Worm (Caenorhabditis elegans) whole organism, mixed stage, embryonic: ENCODE data around the gene Y94A7B.11.

ENCODE experiments used
- cnd-1 ChIP-seq: fragments of 200-800 bp; sonication (Bioruptor generic); optimal IDR thresholded peaks from 2 replicates; lab custom pipeline; 2018; ENCODE audit warnings: mild to moderate bottlenecking, missing genetic modification characterization, missing compliant biosample characterization
- drap-1 ChIP-seq: fragments of 200-800 bp; sonication (Bioruptor generic); optimal IDR thresholded peaks from 3 replicates; lab custom pipeline; 2018; ENCODE audit warnings: mild to moderate bottlenecking, missing genetic modification characterization, missing compliant biosample characterization
- elt-1 ChIP-seq: sonication (generic microtip); optimal IDR thresholded peaks from 2 replicates; lab custom pipeline; 2017; ENCODE audit warnings: missing genetic modification characterization, mild to moderate bottlenecking, missing compliant biosample characterization, antibody characterized with exemption, moderate library complexity, borderline replicate concordance; ENCODE audit not compliant: insufficient read depth
- elt-3 ChIP-seq: fragments of 150-350 bp; optimal IDR thresholded peaks from 2 replicates; lab custom pipeline; 2014; ENCODE audit warnings: missing biosample characterization, missing genetic modification characterization
- lin-32 ChIP-seq: fragments of 200-800 bp; sonication (Bioruptor generic); optimal IDR thresholded peaks from 2 replicates; lab custom pipeline; 2018; ENCODE audit warnings: mild to moderate bottlenecking, missing genetic modification characterization, missing compliant biosample characterization
- lsy-2 ChIP-seq: fragments of 150-350 bp; optimal IDR thresholded peaks from 2 replicates; lab custom pipeline; 2014; ENCODE audit warnings: missing biosample characterization, missing genetic modification characterization
- mab-5 ChIP-seq: fragments of 150-350 bp; optimal IDR thresholded peaks from 2 replicates; lab custom pipeline; 2014; ENCODE audit warnings: missing biosample characterization, missing genetic modification characterization
- mls-2 ChIP-seq: sonication (generic microtip); optimal IDR thresholded peaks from 2 replicates; lab custom pipeline; 2016; ENCODE audit warnings: mild to moderate bottlenecking, missing genetic modification characterization, moderate library complexity, missing compliant biosample characterization
- nhr-12 ChIP-seq: fragments of 150-350 bp; optimal IDR thresholded peaks from 2 replicates; lab custom pipeline; 2014; ENCODE audit warnings: missing biosample characterization, missing genetic modification characterization
- nhr-2 ChIP-seq: fragments of 150-350 bp; optimal IDR thresholded peaks from 2 replicates; lab custom pipeline; 2014; ENCODE audit warnings: missing biosample characterization, missing genetic modification characterization
- nhr-237 ChIP-seq: fragments of 150-350 bp; optimal IDR thresholded peaks from 2 replicates; lab custom pipeline; 2014; ENCODE audit warnings: missing biosample characterization, missing genetic modification characterization
- nhr-28 ChIP-seq: fragments of 150-350 bp; optimal IDR thresholded peaks from 2 replicates; lab custom pipeline; 2014; ENCODE audit warnings: missing biosample characterization, missing genetic modification characterization
- sem-2 ChIP-seq: fragments of 200-800 bp; sonication (Bioruptor generic); optimal IDR thresholded peaks from 2 replicates; lab custom pipeline; 2018; ENCODE audit warnings: mild to moderate bottlenecking, missing genetic modification characterization, missing compliant biosample characterization
- snpc-4 ChIP-seq: fragments of 150-350 bp; optimal IDR thresholded peaks from 2 replicates; lab custom pipeline; 2014; ENCODE audit warnings: missing biosample characterization, missing genetic modification characterization
- tbx-8 ChIP-seq: fragments of 200-800 bp; sonication (Bioruptor generic); optimal IDR thresholded peaks from 2 replicates; lab custom pipeline; 2018; ENCODE audit warnings: mild to moderate bottlenecking, missing genetic modification characterization, moderate library complexity, missing compliant biosample characterization
- unc-62 ChIP-seq: fragments of 150-350 bp; optimal IDR thresholded peaks from 2 replicates; lab custom pipeline; 2014; ENCODE audit warnings: missing biosample characterization, missing genetic modification reagents, missing genetic modification characterization
- zip-8 ChIP-seq: fragments of 150-350 bp; optimal IDR thresholded peaks from 2 replicates; lab custom pipeline; 2014; ENCODE audit warnings: missing biosample characterization, missing genetic modification characterization
- ztf-11 ChIP-seq: fragments of 150-350 bp; optimal IDR thresholded peaks from 2 replicates; lab custom pipeline; 2014; ENCODE audit warnings: missing biosample characterization, missing genetic modification characterization

Gene Y94A7B.11

ce11 chrV:17754999-17755398, 47.4 kb downstream of the Y94A7B.11 start:
- TF ChIP-seq drap-1 (GFP tag; lab: Kevin White, UChicago) (no peak), elt-3 (tag; lab: Kevin White, UChicago) (no peak), ztf-11 (tag; lab: Kevin White, UChicago) (no peak), nhr-12 (tag; lab: Kevin White, UChicago) (no peak), lin-32 (GFP tag; lab: Kevin White, UChicago) (no peak), mls-2 (tag; lab: Kevin White, UChicago) (no peak), unc-62 (GFP tag; lab: Kevin White, UChicago) (no peak), nhr-28 (tag; lab: Kevin White, UChicago) (no peak), sem-2 (GFP tag; lab: Kevin White, UChicago) (no peak), nhr-2 (tag; lab: Kevin White, UChicago) (no peak), lsy-2 (tag; lab: Kevin White, UChicago) (no peak), cnd-1 (tag; lab: Kevin White, UChicago) (no peak), nhr-237 (tag; lab: Kevin White, UChicago) (no peak), zip-8 (tag; lab: Kevin White, UChicago) (no peak), elt-1 (tag; lab: Kevin White, UChicago) (no peak), mab-5 (tag; lab: Kevin White, UChicago) (no peak), tbx-8 (GFP tag; lab: Kevin White, UChicago) (no peak), snpc-4 (tag; lab: Kevin White, UChicago) (no peak)
